Worm (Caenorhabditis elegans) whole organism, L2 larva: ENCODE measurements around the gene zag-1.
A peak's percentile ranks its signal among the peaks of the same experiment; 100 is the strongest.

Experiments used
- F13H6.1 ChIP-seq: sonication (generic microtip); optimal IDR thresholded peaks from 2 replicates; lab custom pipeline; 2016; ENCODE audit warnings: missing genetic modification characterization, missing compliant biosample characterization
- R02D3.7 ChIP-seq: fragments of 150-350 bp; optimal IDR thresholded peaks from 2 replicates; lab custom pipeline; 2014; ENCODE audit warnings: missing biosample characterization, missing genetic modification characterization
- Y55F3AM.14 ChIP-seq: fragments of 200-800 bp; sonication (Bioruptor generic); optimal IDR thresholded peaks from 2 replicates; lab custom pipeline; 2018; ENCODE audit warnings: mild to moderate bottlenecking, missing genetic modification characterization, missing compliant biosample characterization
- ZK546.5 ChIP-seq: sonication (generic microtip); optimal IDR thresholded peaks from 2 replicates; lab custom pipeline; 2017; ENCODE audit warnings: missing biosample characterization, missing genetic modification characterization
- alr-1 ChIP-seq: fragments of 150-350 bp; optimal IDR thresholded peaks from 2 replicates; lab custom pipeline; 2014; ENCODE audit warnings: missing biosample characterization, missing genetic modification characterization
- aly-2 ChIP-seq: fragments of 150-350 bp; optimal IDR thresholded peaks from 2 replicates; lab custom pipeline; 2014; ENCODE audit warnings: missing biosample characterization, missing genetic modification characterization
- ama-1 ChIP-seq: fragments of 150-350 bp; optimal IDR thresholded peaks from 2 replicates; lab custom pipeline; 2018; ENCODE audit warnings: inconsistent platforms
- blmp-1 ChIP-seq: sonication (generic microtip); optimal IDR thresholded peaks from 2 replicates; lab custom pipeline; 2017; ENCODE audit warnings: missing genetic modification characterization, mild to moderate bottlenecking, missing compliant biosample characterization, antibody characterized with exemption, moderate library complexity; ENCODE audit not compliant: insufficient read depth
- ceh-16 ChIP-seq: fragments of 150-350 bp; optimal IDR thresholded peaks from 2 replicates; lab custom pipeline; 2014; ENCODE audit warnings: missing biosample characterization, missing genetic modification characterization
- ceh-82 ChIP-seq: fragments of 150-350 bp; optimal IDR thresholded peaks from 2 replicates; lab custom pipeline; 2014; ENCODE audit warnings: missing biosample characterization, missing genetic modification characterization
- crh-2 ChIP-seq: sonication (generic microtip); optimal IDR thresholded peaks from 2 replicates; lab custom pipeline; 2017; ENCODE audit warnings: missing biosample characterization, missing genetic modification characterization
- dmd-4 ChIP-seq: sonication (generic microtip); optimal IDR thresholded peaks from 2 replicates; lab custom pipeline; 2017; ENCODE audit warnings: missing biosample characterization, missing genetic modification characterization
- elt-1 ChIP-seq: fragments of 150-350 bp; optimal IDR thresholded peaks from 2 replicates; lab custom pipeline; 2014; ENCODE audit warnings: missing biosample characterization, missing genetic modification characterization
- elt-3 ChIP-seq: sonication (generic microtip); optimal IDR thresholded peaks from 2 replicates; lab custom pipeline; 2017; ENCODE audit warnings: missing biosample characterization, missing genetic modification characterization
- fos-1 ChIP-seq: fragments of 150-350 bp; optimal IDR thresholded peaks from 2 replicates; lab custom pipeline; 2014; ENCODE audit warnings: missing biosample characterization, missing genetic modification characterization
- lin-39 ChIP-seq: fragments of 150-350 bp; optimal IDR thresholded peaks from 2 replicates; lab custom pipeline; 2014; ENCODE audit warnings: missing biosample characterization, missing genetic modification reagents, missing genetic modification characterization
- mab-5 ChIP-seq: fragments of 150-350 bp; optimal IDR thresholded peaks from 2 replicates; lab custom pipeline; 2014; ENCODE audit warnings: missing biosample characterization, missing genetic modification characterization
- mbf-1 ChIP-seq: sonication (generic microtip); optimal IDR thresholded peaks from 2 replicates; lab custom pipeline; 2017; ENCODE audit warnings: missing biosample characterization, missing genetic modification characterization
- mdl-1 ChIP-seq, 2 experiments: fragments of 150-350 bp in 1 of 2; sonication (generic microtip) in 1 of 2; optimal IDR thresholded peaks; 2 replicates each; lab custom pipeline; 2017; ENCODE audit warnings: missing biosample characterization in 2 of 2, missing genetic modification characterization in 2 of 2
- nhr-10 ChIP-seq: sonication (generic microtip); optimal IDR thresholded peaks from 2 replicates; lab custom pipeline; 2017; ENCODE audit warnings: missing biosample characterization, missing genetic modification characterization
- nhr-11 ChIP-seq: fragments of 150-350 bp; optimal IDR thresholded peaks from 2 replicates; lab custom pipeline; 2014; ENCODE audit warnings: missing biosample characterization, missing genetic modification characterization
- nhr-129 ChIP-seq: fragments of 150-350 bp; optimal IDR thresholded peaks from 2 replicates; lab custom pipeline; 2014; ENCODE audit warnings: missing biosample characterization, missing genetic modification characterization
- nhr-23 ChIP-seq: fragments of 150-350 bp; optimal IDR thresholded peaks from 2 replicates; lab custom pipeline; 2014; ENCODE audit warnings: missing biosample characterization, missing genetic modification reagents, missing genetic modification characterization
- nhr-237 ChIP-seq: fragments of 150-350 bp; optimal IDR thresholded peaks from 2 replicates; lab custom pipeline; 2014; ENCODE audit warnings: missing biosample characterization, missing genetic modification characterization
- nhr-25 ChIP-seq: fragments of 150-350 bp; sonication (generic microtip); optimal IDR thresholded peaks from 3 replicates; lab custom pipeline; 2014; ENCODE audit warnings: missing biosample characterization, missing genetic modification characterization
- nhr-6 ChIP-seq: fragments of 150-350 bp; optimal IDR thresholded peaks from 2 replicates; lab custom pipeline; 2014; ENCODE audit warnings: missing biosample characterization, missing genetic modification characterization
- peb-1 ChIP-seq: fragments of 150-350 bp; optimal IDR thresholded peaks from 2 replicates; lab custom pipeline; 2014; ENCODE audit warnings: missing biosample characterization, missing genetic modification characterization
- skn-1 ChIP-seq: sonication (generic microtip); optimal IDR thresholded peaks from 2 replicates; lab custom pipeline; 2017; ENCODE audit warnings: missing biosample characterization, missing genetic modification characterization
- sma-9 ChIP-seq, 2 experiments: fragments of 150-350 bp in 1 of 2; sonication (generic microtip) in 1 of 2; optimal IDR thresholded peaks; 2 replicates each; lab custom pipeline; 2014 to 2016; ENCODE audit warnings: missing genetic modification characterization in 2 of 2, mild to moderate bottlenecking in 1 of 2, missing biosample characterization in 1 of 2, missing compliant biosample characterization in 1 of 2, missing genetic modification reagents in 1 of 2, moderate library complexity in 1 of 2
- snpc-4 ChIP-seq: fragments of 150-350 bp; optimal IDR thresholded peaks from 2 replicates; lab custom pipeline; 2014; ENCODE audit warnings: missing biosample characterization, missing genetic modification characterization
- zag-1 ChIP-seq: fragments of 150-350 bp; optimal IDR thresholded peaks from 2 replicates; lab custom pipeline; 2014; ENCODE audit warnings: missing biosample characterization, missing genetic modification characterization
- ztf-1 ChIP-seq: fragments of 200-800 bp; sonication (Bioruptor generic); conservative IDR thresholded peaks from 2 replicates; pipeline ENCODE4 v1.3.6; 2022; ENCODE audit warnings: missing genetic modification characterization, missing compliant biosample characterization

Gene zag-1

DNA sequence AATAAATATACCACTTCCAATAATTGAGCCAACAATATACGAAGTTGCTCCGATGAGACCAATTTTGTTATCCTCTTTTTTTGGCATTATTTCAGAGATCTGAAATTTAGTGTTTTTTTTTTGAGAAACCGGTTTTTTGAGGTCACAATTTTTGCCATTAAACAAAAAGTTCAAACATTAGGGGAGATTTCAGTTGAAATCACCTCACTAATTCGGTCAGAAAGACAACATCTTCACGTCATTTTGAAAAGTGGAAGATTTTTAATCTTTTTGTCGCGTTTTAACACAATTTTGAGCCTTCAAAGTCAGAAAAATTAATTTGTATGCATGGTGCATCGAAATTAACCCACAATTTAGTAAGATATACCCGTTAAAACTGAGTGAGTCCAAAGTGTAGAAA lies 9.3 kb downstream of the zag-1 start, which contains the start of gene aat-8:
Gene aat-8, minus strand, starts transcription at position 101 of the 400 bp plus-strand sequence.
- TF ChIP-seq F13H6.1 (tag; lab: Kevin White, UChicago): no peak
- no peak for TF ChIP-seq sma-9 (GFP tag; optimal IDR thresholded peaks at IDR 0.05; lab: Kevin White, UChicago)
- no peak for TF ChIP-seq sma-9 (tag; optimal IDR thresholded peaks at IDR 0.05; lab: Kevin White, UChicago)
- TF ChIP-seq ama-1: no peak

DNA sequence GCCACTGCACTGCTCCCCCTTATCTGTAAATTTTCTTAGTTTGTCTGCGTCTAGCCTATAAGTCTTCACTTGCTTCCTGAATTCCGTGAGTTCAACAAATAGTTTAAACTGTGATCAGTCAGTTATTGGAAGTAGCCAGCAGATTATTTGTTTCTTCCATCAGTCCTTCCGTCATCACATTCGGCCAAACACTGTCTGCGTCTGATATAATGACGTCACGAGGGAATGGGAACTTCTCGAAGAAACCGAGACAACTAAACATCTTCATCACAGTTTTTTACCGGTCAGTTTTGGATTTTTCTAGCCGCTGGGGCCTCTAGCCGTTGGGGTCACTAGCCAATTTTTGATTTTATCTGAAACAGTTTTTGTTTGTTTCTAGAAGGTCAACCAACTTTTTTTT lies 10.4 kb downstream of the zag-1 start:
- TF ChIP-seq skn-1 (tag; lab: Kevin White, UChicago) (no peak), fos-1 (tag; lab: Kevin White, UChicago) (peak; percentile 3), nhr-129 (peak; percentile 24), nhr-25 (tag; lab: Kevin White, UChicago) (peak; percentile 38)

DNA sequence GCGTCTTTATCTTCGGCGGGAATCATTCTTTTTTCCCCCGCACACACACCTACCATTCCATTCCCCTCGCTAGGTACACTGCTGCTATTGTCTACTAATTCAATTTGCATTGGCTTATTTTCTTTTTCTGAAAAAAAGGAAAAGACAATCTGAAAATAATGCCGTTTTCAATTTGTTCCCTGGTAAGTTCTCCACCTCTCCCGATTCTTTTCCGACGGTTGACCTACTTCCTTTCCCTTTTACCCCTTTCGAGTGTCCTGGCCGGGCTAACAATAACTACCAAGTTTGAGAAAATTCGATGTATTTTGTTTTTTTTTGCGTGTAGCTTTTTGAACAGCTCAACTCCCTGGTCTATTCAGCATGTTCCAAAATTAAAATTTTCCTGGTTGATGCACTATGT lies 11.6 kb downstream of the zag-1 start, which contains the start of gene F37C4.4:
Gene F37C4.4, plus strand, starts transcription at position 58 of the 400 bp plus-strand sequence.
- TF ChIP-seq nhr-23 (tag; lab: Kevin White, UChicago) (no peak), nhr-129 (no peak), alr-1 (tag; lab: Kevin White, UChicago) (no peak), nhr-237 (tag; lab: Kevin White, UChicago) (no peak), elt-1 (no peak), blmp-1 (no peak)

ce11 chrIV:3869875-3870274 lies 14.2 kb downstream of the zag-1 start:
- TF ChIP-seq blmp-1 (no peak), sma-9 (GFP tag; optimal IDR thresholded peaks at IDR 0.05; lab: Kevin White, UChicago) (no peak), sma-9 (tag; optimal IDR thresholded peaks at IDR 0.05; lab: Kevin White, UChicago) (no peak), snpc-4 (tag; lab: Kevin White, UChicago) (no peak), peb-1 (tag; lab: Kevin White, UChicago) (no peak)

DNA sequence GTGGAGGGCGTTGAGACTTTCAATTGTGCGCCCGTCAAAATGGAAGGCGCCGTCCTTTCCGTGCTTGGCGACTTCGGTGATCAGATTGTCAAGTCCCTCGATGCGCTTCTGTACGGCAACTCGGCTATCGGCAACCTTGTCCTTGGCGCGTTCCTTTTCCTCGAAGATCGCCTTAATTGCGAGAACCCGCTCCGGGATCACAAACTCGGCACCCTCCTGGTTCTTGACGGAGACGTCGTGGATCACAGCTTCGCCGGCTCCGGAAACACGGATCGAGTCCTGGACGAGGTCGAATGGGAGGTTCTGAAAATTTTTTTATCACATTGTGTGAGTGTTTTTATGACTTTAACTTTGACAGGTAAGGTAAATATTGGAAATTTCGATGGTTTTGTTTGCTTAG lies 17.6 kb downstream of the zag-1 start:
- no peak for TF ChIP-seq mdl-1 (tag; optimal IDR thresholded peaks at IDR 0.05; lab: Kevin White, UChicago)
- no peak for TF ChIP-seq ceh-16 (tag; lab: Kevin White, UChicago)
- no peak for TF ChIP-seq peb-1 (tag; lab: Kevin White, UChicago)
- no peak for TF ChIP-seq blmp-1
- TF ChIP-seq F13H6.1 (tag; lab: Kevin White, UChicago): no peak
- no peak for TF ChIP-seq Y55F3AM.14 (GFP tag; lab: Kevin White, UChicago)
- TF ChIP-seq mab-5 (tag; lab: Kevin White, UChicago): no peak
- TF ChIP-seq nhr-6 (tag; lab: Kevin White, UChicago): no peak
- TF ChIP-seq nhr-129: no peak
- TF ChIP-seq ceh-82 (tag; lab: Kevin White, UChicago): no peak
- no peak for TF ChIP-seq lin-39 (tag; lab: Kevin White, UChicago)
- TF ChIP-seq dmd-4: no peak
- TF ChIP-seq mbf-1 (tag; lab: Kevin White, UChicago): no peak
- no peak for TF ChIP-seq elt-1
- no peak for TF ChIP-seq R02D3.7 (tag; lab: Kevin White, UChicago)
- no peak for TF ChIP-seq aly-2 (tag; lab: Kevin White, UChicago)
- no peak for TF ChIP-seq ztf-1 (GFP tag; lab: Robert Waterston, UW)
- no peak for TF ChIP-seq crh-2 (tag; lab: Kevin White, UChicago)
- no peak for TF ChIP-seq ZK546.5 (tag; lab: Kevin White, UChicago)
- no peak for TF ChIP-seq elt-3

- TF ChIP-seq nhr-237 (tag; lab: Kevin White, UChicago) (no peak), nhr-11 (tag; lab: Kevin White, UChicago) (no peak), nhr-10 (tag; lab: Kevin White, UChicago) (no peak), peb-1 (tag; lab: Kevin White, UChicago) (no peak), zag-1 (no peak)
These were observed 18.1 kb downstream of the zag-1 start, which contains the start of gene F37C4.5 for ce11 chrIV:3873706-3874105. Gene F37C4.5, minus strand, starts transcription at chrIV:3873806.
